Worm (Caenorhabditis elegans) whole organism, L2 larva: Measurements from ENCODE around the gene F13D12.5.

Source experiments
- C34F6.9 ChIP-seq: fragments of 150-350 bp; optimal IDR thresholded peaks from 2 replicates; lab custom pipeline; 2014; ENCODE audit warnings: missing biosample characterization, missing genetic modification characterization
- F13H6.1 ChIP-seq: sonication (generic microtip); optimal IDR thresholded peaks from 2 replicates; lab custom pipeline; 2016; ENCODE audit warnings: missing genetic modification characterization, missing compliant biosample characterization
- Y55F3AM.14 ChIP-seq: fragments of 200-800 bp; sonication (Bioruptor generic); optimal IDR thresholded peaks from 2 replicates; lab custom pipeline; 2018; ENCODE audit warnings: mild to moderate bottlenecking, missing genetic modification characterization, missing compliant biosample characterization
- ZK546.5 ChIP-seq: sonication (generic microtip); optimal IDR thresholded peaks from 2 replicates; lab custom pipeline; 2017; ENCODE audit warnings: missing biosample characterization, missing genetic modification characterization
- alr-1 ChIP-seq: fragments of 150-350 bp; optimal IDR thresholded peaks from 2 replicates; lab custom pipeline; 2014; ENCODE audit warnings: missing biosample characterization, missing genetic modification characterization
- ama-1 ChIP-seq: fragments of 150-350 bp; optimal IDR thresholded peaks from 2 replicates; lab custom pipeline; 2018; ENCODE audit warnings: inconsistent platforms
- blmp-1 ChIP-seq: sonication (generic microtip); optimal IDR thresholded peaks from 2 replicates; lab custom pipeline; 2017; ENCODE audit warnings: missing genetic modification characterization, mild to moderate bottlenecking, missing compliant biosample characterization, antibody characterized with exemption, moderate library complexity; ENCODE audit not compliant: insufficient read depth
- ceh-82 ChIP-seq: fragments of 150-350 bp; optimal IDR thresholded peaks from 2 replicates; lab custom pipeline; 2014; ENCODE audit warnings: missing biosample characterization, missing genetic modification characterization
- crh-2 ChIP-seq: sonication (generic microtip); optimal IDR thresholded peaks from 2 replicates; lab custom pipeline; 2017; ENCODE audit warnings: missing biosample characterization, missing genetic modification characterization
- dmd-4 ChIP-seq: sonication (generic microtip); optimal IDR thresholded peaks from 2 replicates; lab custom pipeline; 2017; ENCODE audit warnings: missing biosample characterization, missing genetic modification characterization
- egl-27 ChIP-seq: sonication (generic microtip); optimal IDR thresholded peaks from 3 replicates; lab custom pipeline; 2017; ENCODE audit warnings: missing biosample characterization, missing genetic modification reagents, missing genetic modification characterization
- elt-1 ChIP-seq: fragments of 150-350 bp; optimal IDR thresholded peaks from 2 replicates; lab custom pipeline; 2014; ENCODE audit warnings: missing biosample characterization, missing genetic modification characterization
- fos-1 ChIP-seq: fragments of 150-350 bp; optimal IDR thresholded peaks from 2 replicates; lab custom pipeline; 2014; ENCODE audit warnings: missing biosample characterization, missing genetic modification characterization
- gmeb-1 ChIP-seq: fragments of 150-350 bp; optimal IDR thresholded peaks from 2 replicates; lab custom pipeline; 2014; ENCODE audit warnings: missing biosample characterization, missing genetic modification characterization
- lin-11 ChIP-seq: fragments of 150-350 bp; sonication (generic microtip); optimal IDR thresholded peaks from 2 replicates; lab custom pipeline; 2014; ENCODE audit warnings: missing biosample characterization, missing genetic modification characterization, inconsistent platforms, mixed read lengths
- lin-13 ChIP-seq: fragments of 150-350 bp; optimal IDR thresholded peaks from 2 replicates; lab custom pipeline; 2014; ENCODE audit warnings: missing biosample characterization, missing genetic modification reagents, missing genetic modification characterization
- lin-39 ChIP-seq: fragments of 150-350 bp; optimal IDR thresholded peaks from 2 replicates; lab custom pipeline; 2014; ENCODE audit warnings: missing biosample characterization, missing genetic modification reagents, missing genetic modification characterization
- lsy-2 ChIP-seq, 2 experiments: fragments of 150-350 bp in 1 of 2; sonication (generic microtip) in 1 of 2; optimal IDR thresholded peaks; 2 replicates each; lab custom pipeline; 2014 to 2017; ENCODE audit warnings: missing biosample characterization in 2 of 2, missing genetic modification characterization in 2 of 2
- nhr-10 ChIP-seq: sonication (generic microtip); optimal IDR thresholded peaks from 2 replicates; lab custom pipeline; 2017; ENCODE audit warnings: missing biosample characterization, missing genetic modification characterization
- nhr-129 ChIP-seq: fragments of 150-350 bp; optimal IDR thresholded peaks from 2 replicates; lab custom pipeline; 2014; ENCODE audit warnings: missing biosample characterization, missing genetic modification characterization
- nhr-21 ChIP-seq: fragments of 150-350 bp; optimal IDR thresholded peaks from 2 replicates; lab custom pipeline; 2014; ENCODE audit warnings: missing biosample characterization, missing genetic modification characterization
- nhr-23 ChIP-seq: fragments of 150-350 bp; optimal IDR thresholded peaks from 2 replicates; lab custom pipeline; 2014; ENCODE audit warnings: missing biosample characterization, missing genetic modification reagents, missing genetic modification characterization
- nhr-237 ChIP-seq: fragments of 150-350 bp; optimal IDR thresholded peaks from 2 replicates; lab custom pipeline; 2014; ENCODE audit warnings: missing biosample characterization, missing genetic modification characterization
- nhr-25 ChIP-seq: fragments of 150-350 bp; sonication (generic microtip); optimal IDR thresholded peaks from 3 replicates; lab custom pipeline; 2014; ENCODE audit warnings: missing biosample characterization, missing genetic modification characterization
- nhr-77 ChIP-seq: fragments of 150-350 bp; optimal IDR thresholded peaks from 2 replicates; lab custom pipeline; 2014; ENCODE audit warnings: missing biosample characterization, missing genetic modification characterization
- skn-1 ChIP-seq: sonication (generic microtip); optimal IDR thresholded peaks from 2 replicates; lab custom pipeline; 2017; ENCODE audit warnings: missing biosample characterization, missing genetic modification characterization
- sma-3 ChIP-seq: sonication (generic microtip); optimal IDR thresholded peaks from 2 replicates; lab custom pipeline; 2016; ENCODE audit warnings: missing genetic modification reagents, missing genetic modification characterization, missing compliant biosample characterization
- sma-9 ChIP-seq, 2 experiments: fragments of 150-350 bp in 1 of 2; sonication (generic microtip) in 1 of 2; optimal IDR thresholded peaks; 2 replicates each; lab custom pipeline; 2014 to 2016; ENCODE audit warnings: missing genetic modification characterization in 2 of 2, mild to moderate bottlenecking in 1 of 2, missing biosample characterization in 1 of 2, missing compliant biosample characterization in 1 of 2, missing genetic modification reagents in 1 of 2, moderate library complexity in 1 of 2
- unc-55 ChIP-seq: fragments of 150-350 bp; sonication (generic microtip); optimal IDR thresholded peaks from 3 replicates; lab custom pipeline; 2014; ENCODE audit warnings: missing biosample characterization, missing genetic modification reagents, missing genetic modification characterization
- unc-62 ChIP-seq: fragments of 150-350 bp; optimal IDR thresholded peaks from 2 replicates; lab custom pipeline; 2014; ENCODE audit warnings: missing biosample characterization, missing genetic modification reagents, missing genetic modification characterization
- zag-1 ChIP-seq: fragments of 150-350 bp; optimal IDR thresholded peaks from 2 replicates; lab custom pipeline; 2014; ENCODE audit warnings: missing biosample characterization, missing genetic modification characterization
- ztf-1 ChIP-seq: fragments of 200-800 bp; sonication (Bioruptor generic); conservative IDR thresholded peaks from 2 replicates; pipeline ENCODE4 v1.3.6; 2022; ENCODE audit warnings: missing genetic modification characterization, missing compliant biosample characterization
- ztf-11 ChIP-seq: sonication (generic microtip); optimal IDR thresholded peaks from 2 replicates; lab custom pipeline; 2017; ENCODE audit warnings: missing biosample characterization, missing genetic modification characterization

The F13D12.5 gene

DNA sequence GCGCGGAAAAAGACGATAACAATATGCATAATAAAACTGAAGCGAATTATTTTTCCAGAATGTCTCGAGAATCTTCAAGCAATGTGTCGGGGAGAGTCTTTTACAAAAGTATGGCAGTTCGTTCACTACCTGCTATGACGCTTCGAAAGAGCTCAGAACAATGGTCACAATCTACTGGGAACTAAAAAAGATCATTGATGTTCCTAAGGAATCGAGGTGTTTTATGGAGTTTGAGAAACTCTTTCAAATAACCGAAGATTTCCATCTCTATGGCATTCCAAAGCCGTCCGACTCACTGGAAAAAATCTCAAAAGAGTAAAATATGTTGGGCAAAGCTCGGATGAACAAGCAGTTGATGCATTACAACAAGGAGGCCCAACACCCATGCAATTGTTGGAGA, 45.8 kb downstream of the F13D12.5 start, which contains the start of gene F44E5.15:
Gene F44E5.15 (plus strand): TSS at position 301 of the 400 bp plus-strand sequence.
- TF ChIP-seq lsy-2 (tag; optimal IDR thresholded peaks at IDR 0.05; lab: Kevin White, UChicago), result no peak
- TF ChIP-seq skn-1, result no peak
- TF ChIP-seq zag-1 (tag; lab: Kevin White, UChicago), result no peak
- no peak for TF ChIP-seq ztf-11 (tag; lab: Kevin White, UChicago)
- TF ChIP-seq ztf-1, result no peak
- no peak for TF ChIP-seq nhr-25 (tag; lab: Kevin White, UChicago)
- TF ChIP-seq sma-9 (GFP tag; optimal IDR thresholded peaks at IDR 0.05; lab: Kevin White, UChicago), result no peak
- no peak for TF ChIP-seq sma-9 (tag; optimal IDR thresholded peaks at IDR 0.05; lab: Kevin White, UChicago)
- no peak for TF ChIP-seq alr-1 (tag; lab: Kevin White, UChicago)

DNA sequence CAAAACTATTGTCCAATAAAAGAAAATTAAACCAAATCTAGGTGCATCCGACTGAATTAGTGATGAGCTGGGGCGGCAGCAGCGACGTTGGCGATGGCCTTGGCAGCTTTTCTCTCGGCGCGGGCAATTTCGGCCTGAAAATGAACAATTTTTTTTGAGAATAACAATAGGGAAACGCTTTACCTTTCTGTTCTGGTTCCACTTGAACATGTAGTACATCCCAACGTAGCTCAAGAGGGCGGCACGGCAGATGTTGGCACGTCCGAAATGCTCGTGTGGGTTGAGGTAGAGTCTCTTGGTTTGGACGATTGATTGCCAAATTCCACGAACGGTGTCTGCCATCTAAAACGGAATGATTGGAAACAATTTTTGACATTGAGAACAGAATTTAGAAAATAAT, 47.6 kb downstream of the F13D12.5 start, which contains the start of gene F44E5.1:
Gene F44E5.1 (minus strand): TSS at position 342 of the 400 bp plus-strand sequence.
- TF ChIP-seq ZK546.5 (tag; lab: Kevin White, UChicago) (no peak), lin-13 (no peak), ztf-11 (tag; lab: Kevin White, UChicago) (no peak), nhr-77 (tag; lab: Kevin White, UChicago) (no peak), sma-3 (GFP tag; lab: Kevin White, UChicago) (no peak), nhr-23 (no peak), blmp-1 (tag; lab: Kevin White, UChicago) (no peak), alr-1 (tag; lab: Kevin White, UChicago) (no peak), unc-62 (GFP tag; lab: Kevin White, UChicago) (no peak), F13H6.1 (no peak)

DNA sequence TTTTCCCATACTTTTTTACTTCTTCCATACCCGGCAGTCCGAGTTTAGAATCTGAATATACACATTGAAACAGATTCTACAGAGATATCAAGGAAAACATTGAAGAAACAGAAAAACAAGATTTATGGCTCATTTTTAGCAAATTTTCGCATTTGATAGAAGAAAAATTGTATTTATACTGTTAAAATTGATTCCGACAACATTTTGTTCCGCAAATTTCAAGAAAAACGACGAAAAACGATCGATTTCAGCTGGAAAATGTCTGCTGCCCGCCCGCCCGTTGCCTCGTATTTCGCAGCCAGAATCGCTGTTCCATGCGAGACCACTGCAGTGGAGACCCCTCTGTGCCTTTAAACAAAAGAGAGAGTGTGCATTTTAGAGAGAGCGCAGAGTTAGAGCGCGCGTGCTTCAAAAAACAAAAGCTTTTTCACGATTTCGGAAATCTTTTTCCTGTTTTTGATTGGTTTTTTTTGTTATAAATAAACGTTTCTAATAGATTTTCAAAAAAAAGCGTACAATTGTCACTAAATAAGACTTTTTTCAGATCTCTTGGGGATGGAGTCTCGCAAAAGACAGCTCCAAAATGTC, 51.4 kb downstream of the F13D12.5 start, which contains the start of the genes patr-1 and dna-2:
Gene patr-1 (minus strand): TSS at position 51 of the 588 bp plus-strand sequence.
Gene dna-2 (plus strand): TSS at position 538 of the 588 bp plus-strand sequence.
- TF ChIP-seq dmd-4 (tag; lab: Kevin White, UChicago) (no peak), nhr-10 (tag; lab: Kevin White, UChicago) (no peak), unc-55 (GFP tag; lab: Kevin White, UChicago) (peak; percentile 83), nhr-129 (tag; lab: Kevin White, UChicago) (peak; percentile 69), ama-1 (lab: Kevin White, UChicago) (peak; percentile 5), sma-9 (GFP tag; optimal IDR thresholded peaks at IDR 0.05; lab: Kevin White, UChicago) (peak; percentile 22), sma-9 (tag; optimal IDR thresholded peaks at IDR 0.05; lab: Kevin White, UChicago) (no peak), ztf-11 (tag; lab: Kevin White, UChicago) (no peak), elt-1 (tag; lab: Kevin White, UChicago) (no peak), lin-11 (peak; percentile 62), nhr-21 (tag; lab: Kevin White, UChicago) (no peak), fos-1 (tag; lab: Kevin White, UChicago) (peak; percentile 25), nhr-77 (tag; lab: Kevin White, UChicago) (no peak), egl-27 (tag; lab: Kevin White, UChicago) (no peak), gmeb-1 (tag; lab: Kevin White, UChicago) (peak; percentile 89), lin-39 (tag; lab: Kevin White, UChicago) (no peak), crh-2 (tag; lab: Kevin White, UChicago) (peak; percentile 60), sma-3 (GFP tag; lab: Kevin White, UChicago) (peak; percentile 30), C34F6.9 (peak; percentile 57), F13H6.1 (no peak), nhr-237 (tag; lab: Kevin White, UChicago) (no peak), Y55F3AM.14 (GFP tag; lab: Kevin White, UChicago) (no peak), nhr-25 (tag; lab: Kevin White, UChicago) (peak; percentile 44), lin-13 (peak; percentile 57), ceh-82 (tag; lab: Kevin White, UChicago) (no peak), lsy-2 (tag; optimal IDR thresholded peaks at IDR 0.05; lab: Kevin White, UChicago) (peak; percentile 42 to 86), nhr-23 (no peak)
